Worm (Caenorhabditis elegans) whole organism, midembryonic: ENCODE results near the gene Y45F10D.7.

Experiments used
- T22C8.4 ChIP-seq: fragments of 200-800 bp; sonication (Bioruptor generic); IDR thresholded peaks from 2 replicates; pipeline ENCODE4 v1.3.6; 2022; ENCODE audit warnings: missing genetic modification characterization, missing compliant biosample characterization
- cog-1 ChIP-seq: sonication (generic microtip); optimal IDR thresholded peaks from 2 replicates; lab custom pipeline; 2016; ENCODE audit warnings: missing genetic modification characterization, missing compliant biosample characterization
- flt-1 ChIP-seq: fragments of 200-800 bp; sonication (Bioruptor generic); IDR thresholded peaks from 2 replicates; pipeline ENCODE4 v1.3.6; 2022; ENCODE audit warnings: missing genetic modification characterization, missing compliant biosample characterization
- klf-2 ChIP-seq: fragments of 200-800 bp; sonication (Bioruptor generic); conservative IDR thresholded peaks from 2 replicates; pipeline ENCODE4 v1.3.6; 2022; ENCODE audit warnings: missing genetic modification reagents, missing genetic modification characterization, missing compliant biosample characterization
- med-1 ChIP-seq: sonication (generic microtip); optimal IDR thresholded peaks from 2 replicates; lab custom pipeline; 2017; ENCODE audit warnings: missing genetic modification characterization, mild to moderate bottlenecking, missing compliant biosample characterization, antibody characterized with exemption, missing genetic modification reagents; ENCODE audit not compliant: insufficient read depth
- ref-1 ChIP-seq: fragments of 200-800 bp; sonication (Bioruptor generic); conservative IDR thresholded peaks from 2 replicates; pipeline ENCODE4 v1.3.6; 2022; ENCODE audit warnings: missing genetic modification reagents, missing genetic modification characterization, missing compliant biosample characterization
- tab-1 ChIP-seq: fragments of 200-800 bp; sonication (Bioruptor generic); IDR thresholded peaks from 2 replicates; pipeline ENCODE4 v1.3.6; 2022; ENCODE audit warnings: missing genetic modification characterization, missing compliant biosample characterization
- ztf-23 ChIP-seq: fragments of 200-800 bp; sonication (Bioruptor generic); IDR thresholded peaks from 2 replicates; pipeline ENCODE4 v1.3.6; 2022; ENCODE audit warnings: missing genetic modification reagents, missing genetic modification characterization, missing compliant biosample characterization
- ztf-29 ChIP-seq: fragments of 200-800 bp; sonication (Bioruptor generic); IDR thresholded peaks from 2 replicates; pipeline ENCODE4 v1.3.6; 2022; ENCODE audit warnings: missing genetic modification reagents, missing genetic modification characterization, missing compliant biosample characterization

Gene Y45F10D.7

ce11 chrIV:13807724-13808123, 19.0 kb downstream of the Y45F10D.7 start, which contains the start of gene Y45F10D.14:
Y45F10D.14 (minus strand) TSS chrIV:13807824.
- no peak for TF ChIP-seq flt-1 (GFP tag; lab: Robert Waterston, UW)
- TF ChIP-seq ztf-23, result no peak

ce11 chrIV:13820862-13821261, 32.2 kb downstream of the Y45F10D.7 start, which contains the start of gene Y45F10D.15:
Y45F10D.15 (minus strand) TSS chrIV:13820962.
- no peak for TF ChIP-seq flt-1 (GFP tag; lab: Robert Waterston, UW)
- no peak for TF ChIP-seq T22C8.4 (GFP tag; lab: Robert Waterston, UW)

- TF ChIP-seq cog-1 (tag; lab: Kevin White, UChicago) (peak; percentile 19), ztf-23 (no peak)
These were observed 37.7 kb downstream of the Y45F10D.7 start for ce11 chrIV:13826363-13826762.

- TF ChIP-seq ztf-29 (GFP tag; lab: Robert Waterston, UW) (no peak), tab-1 (GFP tag; lab: Robert Waterston, UW) (no peak), flt-1 (GFP tag; lab: Robert Waterston, UW) (no peak), ref-1 (GFP tag; lab: Robert Waterston, UW) (no peak), klf-2 (no peak), T22C8.4 (GFP tag; lab: Robert Waterston, UW) (no peak), med-1 (GFP tag; lab: Kevin White, UChicago) (no peak), cog-1 (tag; lab: Kevin White, UChicago) (no peak), ztf-23 (no peak)
These were observed 38.9 kb downstream of the Y45F10D.7 start, which contains the start of gene rga-5 for ce11 chrIV:13827586-13827985. rga-5 (plus strand) TSS chrIV:13827886.

DNA sequence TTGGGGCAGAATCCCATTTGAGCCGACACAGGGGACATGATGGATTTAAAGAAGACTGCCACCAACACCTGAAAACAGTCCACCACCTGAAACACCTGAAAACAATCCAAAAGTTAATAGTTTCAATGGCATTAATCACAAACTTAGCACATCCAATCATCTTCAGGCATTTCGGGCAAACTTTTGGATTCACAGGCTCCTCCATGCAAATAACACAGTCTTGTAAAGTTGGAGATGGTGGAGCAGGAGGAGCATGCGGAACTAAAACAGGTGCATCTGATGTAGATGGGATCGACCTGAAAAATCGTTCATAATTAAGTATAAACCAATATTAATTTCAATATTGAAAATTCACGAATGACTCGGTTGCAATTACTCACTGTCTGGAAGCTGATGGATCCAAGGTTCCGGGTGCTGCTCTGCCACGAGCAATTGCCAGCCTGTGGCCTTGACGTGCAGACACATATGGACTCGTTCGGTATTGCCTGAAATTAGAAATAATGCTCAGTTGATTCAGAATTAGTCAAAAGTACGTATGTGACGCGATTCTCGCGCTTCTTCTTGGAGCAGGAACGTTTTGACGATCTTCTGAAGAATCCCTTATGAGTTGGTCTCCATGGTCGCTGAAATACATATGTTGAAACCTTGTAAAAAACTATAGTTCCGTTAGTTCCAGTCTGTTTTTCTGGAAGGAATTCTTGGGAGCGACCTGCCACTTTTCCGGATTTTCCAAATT, 45.9 kb downstream of the Y45F10D.7 start:
- TF ChIP-seq flt-1 (GFP tag; lab: Robert Waterston, UW), result no peak
- TF ChIP-seq T22C8.4 (GFP tag; lab: Robert Waterston, UW), result no peak
- TF ChIP-seq ztf-29 (GFP tag; lab: Robert Waterston, UW), result no peak
- TF ChIP-seq med-1 (GFP tag; lab: Kevin White, UChicago), result no peak
- TF ChIP-seq klf-2, result no peak
- TF ChIP-seq tab-1 (GFP tag; lab: Robert Waterston, UW), result no peak
- no peak for TF ChIP-seq cog-1 (tag; lab: Kevin White, UChicago)
- no peak for TF ChIP-seq ztf-23
- TF ChIP-seq ref-1 (GFP tag; lab: Robert Waterston, UW), result no peak

- TF ChIP-seq ztf-23 (no peak), ref-1 (GFP tag; lab: Robert Waterston, UW) (no peak), T22C8.4 (GFP tag; lab: Robert Waterston, UW) (no peak), ztf-29 (GFP tag; lab: Robert Waterston, UW) (no peak), tab-1 (GFP tag; lab: Robert Waterston, UW) (no peak), flt-1 (GFP tag; lab: Robert Waterston, UW) (no peak), cog-1 (tag; lab: Kevin White, UChicago) (no peak), klf-2 (no peak), med-1 (GFP tag; lab: Kevin White, UChicago) (no peak)
These were observed 47.6 kb downstream of the Y45F10D.7 start, which contains the start of gene H08M01.1 for ce11 chrIV:13836290-13836689. H08M01.1 (minus strand) TSS chrIV:13836390.

DNA sequence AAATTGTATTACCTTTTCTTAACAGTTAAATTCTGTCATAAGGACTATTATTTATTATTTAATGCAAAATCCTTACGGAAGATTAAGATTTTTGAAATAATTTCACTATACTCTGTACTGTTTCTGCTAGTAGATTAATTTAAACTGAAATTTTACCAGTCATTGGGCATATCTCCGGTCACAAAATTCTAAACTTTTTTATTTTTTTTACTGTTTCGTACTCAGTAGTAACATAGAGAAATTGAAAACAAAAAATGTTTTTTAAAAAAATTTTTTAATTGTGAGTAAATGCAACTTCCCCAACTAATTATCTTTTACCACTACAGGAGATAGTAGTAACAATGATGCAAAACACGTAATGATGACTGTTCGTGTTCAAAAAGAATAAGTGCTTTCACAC, 49.6 kb downstream of the Y45F10D.7 start:
- TF ChIP-seq cog-1 (tag; lab: Kevin White, UChicago), result no peak
- TF ChIP-seq tab-1 (GFP tag; lab: Robert Waterston, UW), result no peak
- no peak for TF ChIP-seq flt-1 (GFP tag; lab: Robert Waterston, UW)
- TF ChIP-seq T22C8.4 (GFP tag; lab: Robert Waterston, UW), result no peak
